Fruit fly (Drosophila melanogaster) whole organism, adult: ENCODE data around the gene HLH3B.

Experiments
- CG12768 ChIP-seq: fragments of 200-800 bp; sonication (Bioruptor generic); optimal IDR thresholded peaks from 2 replicates; lab custom pipeline; 2017; ENCODE audit warnings: missing biosample characterization, missing genetic modification characterization, mild to moderate bottlenecking, moderate library complexity, missing genetic modification reagents
- CG14711 ChIP-seq: fragments of 200-800 bp; sonication (Bioruptor generic); optimal IDR thresholded peaks from 2 replicates; lab custom pipeline; 2018; ENCODE audit warnings: missing biosample characterization, mild to moderate bottlenecking, missing genetic modification characterization, moderate library complexity
- Hr96 ChIP-seq: fragments of 200-800 bp; sonication (Bioruptor generic); optimal IDR thresholded peaks from 2 replicates; lab custom pipeline; 2016; ENCODE audit warnings: missing biosample characterization, missing genetic modification characterization
- bab1 ChIP-seq: fragments of 200-800 bp; sonication (Bioruptor generic); optimal IDR thresholded peaks from 3 replicates; lab custom pipeline; 2019; ENCODE audit warnings: missing biosample characterization, mild to moderate bottlenecking, missing genetic modification characterization, moderate library complexity
- tj ChIP-seq: fragments of 200-800 bp; sonication (Bioruptor generic); optimal IDR thresholded peaks from 3 replicates; lab custom pipeline; 2017; ENCODE audit warnings: missing biosample characterization, mild to moderate bottlenecking, missing genetic modification characterization, moderate library complexity
- toe ChIP-seq: fragments of 200-800 bp; sonication (Bioruptor generic); optimal IDR thresholded peaks from 2 replicates; lab custom pipeline; 2016; ENCODE audit warnings: missing biosample characterization, missing genetic modification characterization

DNA sequence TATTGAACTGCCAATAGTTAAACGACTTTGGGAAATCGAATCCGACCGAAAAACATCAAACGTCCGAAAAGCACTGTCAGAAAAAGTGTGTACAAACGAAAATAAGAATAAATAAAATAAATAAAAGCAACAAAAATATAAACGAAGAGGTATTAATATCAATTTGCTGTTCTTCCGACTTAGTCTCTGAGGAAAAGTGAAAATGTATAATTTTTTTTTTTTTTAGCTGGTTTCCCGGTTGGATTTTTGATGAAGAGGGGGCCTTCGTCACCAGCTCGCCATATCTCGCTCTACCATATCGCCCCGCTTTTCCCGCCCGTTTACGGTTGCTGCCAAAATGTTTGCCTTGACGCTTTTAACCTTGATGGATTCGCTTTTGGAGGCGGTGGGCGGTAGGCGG is 42.9 kb downstream of the HLH3B start:
- TF ChIP-seq CG12768 (GFP tag; lab: Kevin White, UChicago) (no peak), CG14711 (tag; lab: Kevin White, UChicago) (no peak), tj (GFP tag; lab: Kevin White, UChicago) (no peak), Hr96 (GFP tag; lab: Kevin White, UChicago) (no peak), bab1 (GFP tag; lab: Kevin White, UChicago) (no peak), toe (GFP tag; lab: Kevin White, UChicago) (no peak)
